Worm (Caenorhabditis elegans): ENCODE data around the gene M7.7.

The M7.7 gene

ce11 chrIV:11089527-11089926, at the start of gene M7.7:
TSS of gene M7.7 (plus strand) at chrIV:11089827.
- TF ChIP-seq nfya-2 (GFP tag; IDR thresholded peaks at IDR 0.05) = no peak
- no peak for TF ChIP-seq ama-1 (optimal IDR thresholded peaks at IDR 0.05)
- TF ChIP-seq ama-1 (GFP tag; optimal IDR thresholded peaks at IDR 0.05) = no peak
- no peak for TF ChIP-seq madf-3 (GFP tag; IDR thresholded peaks at IDR 0.05)
- no peak for TF ChIP-seq nhr-179 (tag; optimal IDR thresholded peaks at IDR 0.05)
- no peak for TF ChIP-seq gei-17 (GFP tag; optimal IDR thresholded peaks at IDR 0.05)
- TF ChIP-seq cebp-1 (GFP tag; IDR thresholded peaks at IDR 0.05) = no peak
- TF ChIP-seq cebp-1 (tag; optimal IDR thresholded peaks at IDR 0.05) = no peak
- no peak for TF ChIP-seq C17E4.6 (GFP tag; IDR thresholded peaks at IDR 0.05)
- TF ChIP-seq efl-1 (GFP tag; optimal IDR thresholded peaks at IDR 0.05) = no peak
- no peak for TF ChIP-seq B0336.3 (GFP tag; IDR thresholded peaks at IDR 0.05)
- TF ChIP-seq ceh-79 (tag; optimal IDR thresholded peaks at IDR 0.05) = no peak

- TF ChIP-seq lsy-27 (tag; optimal IDR thresholded peaks at IDR 0.05; ENCODE audit: borderline replicate concordance, insufficient read depth) = no peak
- no peak for TF ChIP-seq lin-40 (tag; optimal IDR thresholded peaks at IDR 0.05)
- TF ChIP-seq tbx-9 (tag; optimal IDR thresholded peaks at IDR 0.05; ENCODE audit: borderline replicate concordance) = no peak
- TF ChIP-seq nhr-27 (tag; optimal IDR thresholded peaks at IDR 0.05) = no peak
- TF ChIP-seq snpc-3.4 (tag; optimal IDR thresholded peaks at IDR 0.05) = no peak
- no peak for TF ChIP-seq aptf-3 (GFP tag; IDR thresholded peaks at IDR 0.05)
- no peak for TF ChIP-seq T07F8.4 (tag; optimal IDR thresholded peaks at IDR 0.05)
- no peak for TF ChIP-seq hlh-26 (GFP tag; conservative IDR thresholded peaks at IDR 0.05)
- no peak for TF ChIP-seq ccch-3 (GFP tag; optimal IDR thresholded peaks at IDR 0.05)
- TF ChIP-seq cebp-2 (GFP tag; IDR thresholded peaks at IDR 0.05) = no peak
These were observed 45.2 kb upstream of the M7.7 start for ce11 chrIV:11044377-11044776.

DNA sequence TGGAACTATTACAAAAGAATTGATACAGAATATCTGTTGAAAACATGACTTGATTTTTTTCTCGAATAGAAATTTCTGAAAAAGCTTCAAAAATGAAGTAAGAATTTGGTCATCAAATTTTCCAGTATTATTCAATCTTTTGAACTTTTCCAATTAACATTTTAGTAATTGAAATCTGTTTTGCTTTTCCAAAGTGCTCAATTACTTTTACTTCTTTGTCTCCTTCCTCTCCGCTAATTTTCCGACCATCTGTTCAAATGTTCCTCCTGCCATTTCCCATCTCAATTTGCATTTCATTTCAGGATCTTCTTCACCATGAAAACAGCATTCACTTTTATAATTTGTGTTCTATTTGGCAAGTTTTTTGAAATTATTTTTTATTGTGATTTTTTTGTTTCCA, 40.8 kb upstream of the M7.7 start, which contains the start of gene F36H1.11:
Gene F36H1.11 (plus strand): TSS at position 301 of the 400 bp plus-strand sequence.
- no peak for TF ChIP-seq atf-7 (tag; optimal IDR thresholded peaks at IDR 0.05)
- no peak for TF ChIP-seq ceh-100 (GFP tag; IDR thresholded peaks at IDR 0.05)
- no peak for TF ChIP-seq lag-1 (GFP tag; IDR thresholded peaks at IDR 0.05)
- no peak for TF ChIP-seq F57A8.1 (GFP tag; optimal IDR thresholded peaks at IDR 0.05)
- no peak for TF ChIP-seq sea-2 (GFP tag; IDR thresholded peaks at IDR 0.05)
- TF ChIP-seq Y53F4B.3 (GFP tag; IDR thresholded peaks at IDR 0.05) = no peak
- no peak for TF ChIP-seq Y56A3A.18 (GFP tag; IDR thresholded peaks at IDR 0.05)
- TF ChIP-seq T26A5.8 (tag; optimal IDR thresholded peaks at IDR 0.05) = no peak
- TF ChIP-seq cebp-2 (GFP tag; IDR thresholded peaks at IDR 0.05) = no peak

DNA sequence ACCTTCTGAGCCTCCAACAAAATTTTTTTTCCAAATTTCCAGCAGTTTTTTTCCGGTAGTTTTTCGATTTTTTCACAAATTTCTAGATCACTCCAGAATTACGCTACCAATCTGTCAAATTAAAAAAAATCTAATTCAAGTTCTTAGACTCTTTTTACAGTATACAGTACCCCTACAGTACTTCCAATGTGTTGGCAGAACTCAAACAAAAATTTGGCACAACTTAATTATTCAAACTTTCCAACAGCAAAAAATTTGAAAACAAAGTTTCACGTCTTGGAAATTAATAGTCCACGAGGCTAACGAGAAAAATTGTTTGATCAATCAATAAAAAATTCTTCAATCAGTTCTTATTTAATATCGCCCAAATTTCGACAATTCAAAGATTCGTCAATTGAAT, 39.8 kb upstream of the M7.7 start, which contains the start of gene F36H1.3:
Gene F36H1.3 (plus strand): TSS at position 323 of the 400 bp plus-strand sequence.
- TF ChIP-seq bed-1 (GFP tag; IDR thresholded peaks at IDR 0.05) (no peak), ceh-79 (tag; optimal IDR thresholded peaks at IDR 0.05) (no peak), dox-1 (GFP tag; IDR thresholded peaks at IDR 0.05) (no peak), ets-4 (GFP tag; optimal IDR thresholded peaks at IDR 0.05) (no peak), ceh-91 (GFP tag; IDR thresholded peaks at IDR 0.05) (no peak), ztf-25 (GFP tag; IDR thresholded peaks at IDR 0.05) (no peak), atf-7 (tag; optimal IDR thresholded peaks at IDR 0.05) (no peak), tlf-1 (GFP tag; optimal IDR thresholded peaks at IDR 0.05) (no peak), bed-2 (GFP tag; IDR thresholded peaks at IDR 0.05) (no peak), pha-4 (tag; optimal IDR thresholded peaks at IDR 0.05) (no peak), ama-1 (optimal IDR thresholded peaks at IDR 0.05) (no peak), ama-1 (GFP tag; optimal IDR thresholded peaks at IDR 0.05) (no peak), lin-54 (GFP tag; optimal IDR thresholded peaks at IDR 0.05) (no peak), lsy-27 (tag; optimal IDR thresholded peaks at IDR 0.05; ENCODE audit: borderline replicate concordance, insufficient read depth) (no peak), akir-1 (GFP tag; optimal IDR thresholded peaks at IDR 0.05) (no peak), rec-8 (tag; optimal IDR thresholded peaks at IDR 0.05) (no peak), lin-35 (GFP tag; optimal IDR thresholded peaks at IDR 0.05) (no peak), madf-8 (GFP tag; conservative IDR thresholded peaks at IDR 0.05) (no peak)

Data from whole organism, young adult.